Worm (Caenorhabditis elegans): Measurements from ENCODE around the gene sor-3.

- TF ChIP-seq ztf-11 (tag; optimal IDR thresholded peaks at IDR 0.05) (no peak), nhr-12 (tag; optimal IDR thresholded peaks at IDR 0.05) (no peak), fos-1 (tag; optimal IDR thresholded peaks at IDR 0.05) (no peak), elt-2 (tag; optimal IDR thresholded peaks at IDR 0.05) (no peak), nhr-90 (tag; optimal IDR thresholded peaks at IDR 0.05; ENCODE audit: poor library complexity) (no peak), unc-62 (GFP tag; optimal IDR thresholded peaks at IDR 0.05) (no peak), ama-1 (optimal IDR thresholded peaks at IDR 0.05) (no peak), lin-15B (tag; optimal IDR thresholded peaks at IDR 0.05) (no peak), nhr-28 (tag; optimal IDR thresholded peaks at IDR 0.05) (no peak), fkh-10 (GFP tag; optimal IDR thresholded peaks at IDR 0.05) (no peak), snpc-4 (tag; optimal IDR thresholded peaks at IDR 0.05) (no peak), lin-35 (GFP tag; optimal IDR thresholded peaks at IDR 0.05) (no peak), nhr-84 (tag; optimal IDR thresholded peaks at IDR 0.05) (no peak)
These were observed 46.1 kb downstream of the sor-3 start for ce11 chrX:399535-399934.
